Fruit fly (Drosophila melanogaster): ENCODE results near the gene NTPase.

Gene NTPase

dm6 chr2L:2897024-2897549, 11.4 kb upstream of the NTPase start (continued):
- TF ChIP-seq CG9437 (GFP tag; optimal IDR thresholded peaks at IDR 0.05) (peak; percentile 70), CG2202 (tag; optimal IDR thresholded peaks at IDR 0.05) (peak; percentile 61), CG18599 (GFP tag; optimal IDR thresholded peaks at IDR 0.05) (peak; percentile 71), CG15073 (GFP tag; optimal IDR thresholded peaks at IDR 0.05) (peak; percentile 1), Hmr (GFP tag; optimal IDR thresholded peaks at IDR 0.05) (peak; percentile 79), esg (GFP tag; conservative IDR thresholded peaks at IDR 0.05) (peak; percentile 83), her (GFP tag; optimal IDR thresholded peaks at IDR 0.05) (peak; percentile 79), maf-S (GFP tag; optimal IDR thresholded peaks at IDR 0.05) (peak; percentile 71), Neu2 (GFP tag; optimal IDR thresholded peaks at IDR 0.05; ENCODE audit: borderline replicate concordance) (peak; percentile 38), chinmo (GFP tag; IDR thresholded peaks at IDR 0.05; ENCODE audit: partially characterized antibody) (0 out of 4 replicates have a peak, but pooled peaks have one; percentile 41), Meics (GFP tag; optimal IDR thresholded peaks at IDR 0.05) (peak; percentile 73), Atf3 (GFP tag; optimal IDR thresholded peaks at IDR 0.05) (peak; percentile 84), NC2α (GFP tag; optimal IDR thresholded peaks at IDR 0.05) (peak; percentile 77), CG2678 (tag; optimal IDR thresholded peaks at IDR 0.05) (peak; percentile 76), Chrac-16 (GFP tag; optimal IDR thresholded peaks at IDR 0.05) (peak; percentile 91), Hr78 (GFP tag; optimal IDR thresholded peaks at IDR 0.05) (peak in 1 of 2 experiments; percentile 47), CG10366 (GFP tag; IDR thresholded peaks at IDR 0.05) (peak; percentile 81), CG42726 (GFP tag; IDR thresholded peaks at IDR 0.05; ENCODE audit: partially characterized antibody) (no peak), mam (GFP tag; optimal IDR thresholded peaks at IDR 0.05) (peak; percentile 75), NfI (GFP tag; optimal IDR thresholded peaks at IDR 0.05) (peak; percentile 67), knrl (GFP tag; IDR thresholded peaks at IDR 0.05; ENCODE audit: partially characterized antibody) (no peak), stwl (tag; optimal IDR thresholded peaks at IDR 0.05) (peak; percentile 5), CG8924 (tag; optimal IDR thresholded peaks at IDR 0.05) (peak; percentile 74), CG10959 (GFP tag; IDR thresholded peaks at IDR 0.05) (peak; percentile 72), Rfx (GFP tag; IDR thresholded peaks at IDR 0.05) (peak; percentile 59; the same call in 1 of the 2 replicates), Hr51 (GFP tag; optimal IDR thresholded peaks at IDR 0.05) (peak; percentile 48 to 74), wor (GFP tag; IDR thresholded peaks at IDR 0.05) (peak; percentile 70), jing (GFP tag; optimal IDR thresholded peaks at IDR 0.05) (peak; percentile 83), crp (GFP tag; optimal IDR thresholded peaks at IDR 0.05) (peak in 1 of 2 experiments; percentile 21), CG17568 (GFP tag; optimal IDR thresholded peaks at IDR 0.05) (peak; percentile 57), CG17361 (GFP tag; IDR thresholded peaks at IDR 0.05) (peak; percentile 87), Doc2 (GFP tag; IDR thresholded peaks at IDR 0.05) (peak; percentile 22; the same call in 1 of the 2 replicates), crc (GFP tag; optimal IDR thresholded peaks at IDR 0.05) (peak; percentile 65), Aef1 (GFP tag; IDR thresholded peaks at IDR 0.05) (peak; percentile 81), CG9932 (GFP tag; IDR thresholded peaks at IDR 0.05) (peak; percentile 47), dmrt11E (tag; optimal IDR thresholded peaks at IDR 0.05) (peak; percentile 78), GATAe (GFP tag; conservative IDR thresholded peaks at IDR 0.05) (peak; percentile 34; the same call in 1 of the 2 replicates), CG13296 (GFP tag; optimal IDR thresholded peaks at IDR 0.05) (no peak), psq (GFP tag; optimal IDR thresholded peaks at IDR 0.05) (peak; percentile 42), oc (tag; optimal IDR thresholded peaks at IDR 0.05) (peak; percentile 60), sima (GFP tag; optimal IDR thresholded peaks at IDR 0.05) (peak; percentile 58), CG32767 (GFP tag; IDR thresholded peaks at IDR 0.05) (peak; percentile 82), Dip3 (GFP tag; optimal IDR thresholded peaks at IDR 0.05) (peak; percentile 42), p53 (GFP tag; optimal IDR thresholded peaks at IDR 0.05) (peak; percentile 49), CG18011 (GFP tag; optimal IDR thresholded peaks at IDR 0.05) (peak; percentile 64), CrebB (tag; optimal IDR thresholded peaks at IDR 0.05) (no peak), CG16815 (GFP tag; optimal IDR thresholded peaks at IDR 0.05) (peak; percentile 79), schlank (tag; optimal IDR thresholded peaks at IDR 0.05) (no peak), bowl (GFP tag; IDR thresholded peaks at IDR 0.05) (no peak; the same call in 1 of the 2 replicates)

Measured in whole organism, embryonic.